Fruit fly (Drosophila melanogaster) whole organism, pupa: ENCODE results near the gene 5PtaseI.

ENCODE experiments used
- CG12605 ChIP-seq: fragments of 200-800 bp; sonication (Bioruptor generic); IDR thresholded peaks from 2 replicates; pipeline ENCODE4 v1.3.6; 2022; ENCODE audit warnings: missing biosample characterization, missing genetic modification characterization
- CG14655 ChIP-seq: fragments of 200-800 bp; sonication (Bioruptor generic); optimal IDR thresholded peaks from 3 replicates; lab custom pipeline; 2017; ENCODE audit warnings: mild to moderate bottlenecking, missing biosample characterization, missing genetic modification reagents, missing genetic modification characterization
- CG32121 ChIP-seq: fragments of 200-800 bp; sonication (Bioruptor generic); IDR thresholded peaks from 2 replicates; pipeline ENCODE4 v1.3.6; 2022; ENCODE audit warnings: missing biosample characterization, missing genetic modification characterization
- CG34367 ChIP-seq: fragments of 200-800 bp; sonication (Bioruptor generic); optimal IDR thresholded peaks from 2 replicates; lab custom pipeline; 2018; ENCODE audit warnings: missing biosample characterization, mild to moderate bottlenecking, missing genetic modification characterization
- CG9948 ChIP-seq: fragments of 200-800 bp; sonication (Bioruptor generic); optimal IDR thresholded peaks from 2 replicates; lab custom pipeline; 2018; ENCODE audit warnings: missing biosample characterization, mild to moderate bottlenecking, missing genetic modification characterization, moderate library complexity
- EcR ChIP-seq: fragments of 200-800 bp; sonication (Bioruptor generic); optimal IDR thresholded peaks from 3 replicates; lab custom pipeline; 2019; ENCODE audit warnings: missing biosample characterization, missing genetic modification characterization, mild to moderate bottlenecking, moderate library complexity, missing genetic modification reagents
- Pif1A ChIP-seq: fragments of 200-800 bp; sonication (Bioruptor generic); optimal IDR thresholded peaks from 3 replicates; lab custom pipeline; 2016; ENCODE audit warnings: missing biosample characterization, missing genetic modification characterization
- Pif1B ChIP-seq: fragments of 200-800 bp; sonication (Bioruptor generic); optimal IDR thresholded peaks from 3 replicates; lab custom pipeline; 2016; ENCODE audit warnings: missing biosample characterization, missing genetic modification characterization
- Snoo ChIP-seq: fragments of 200-800 bp; sonication (Bioruptor generic); optimal IDR thresholded peaks from 3 replicates; lab custom pipeline; 2017; ENCODE audit warnings: missing biosample characterization, mild to moderate bottlenecking, missing genetic modification characterization, inconsistent platforms

DNA sequence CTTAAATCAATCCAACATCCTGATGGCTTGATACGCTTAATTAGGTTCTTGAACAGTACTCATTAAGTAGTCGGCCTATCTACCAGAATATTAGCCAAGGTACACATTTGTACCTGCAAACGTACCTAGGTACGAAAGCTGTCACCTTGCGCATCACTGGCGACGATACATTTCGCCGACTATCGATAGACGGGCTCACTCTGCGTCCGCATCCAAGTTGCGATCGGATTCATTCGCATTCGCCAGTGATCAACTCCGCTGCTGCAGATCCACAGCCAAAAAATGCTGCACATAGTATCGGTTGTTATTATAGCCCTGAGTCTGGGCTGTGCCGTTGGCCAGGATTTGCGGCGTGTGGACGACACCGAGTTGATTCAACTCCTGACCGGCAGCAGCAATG is 2.6 kb upstream of the 5PtaseI start, which contains the start of gene CG11790:
- TF ChIP-seq Pif1B (GFP tag; lab: Kevin White, UChicago) = no peak
- TF ChIP-seq CG9948 = no peak
- TF ChIP-seq CG12605 (GFP tag; lab: Robert Waterston, UW) = no peak
- TF ChIP-seq Pif1A (GFP tag; lab: Kevin White, UChicago) = no peak
- no peak for TF ChIP-seq Snoo (tag; lab: Kevin White, UChicago)
- TF ChIP-seq EcR (GFP tag; lab: Kevin White, UChicago) = no peak
- TF ChIP-seq CG14655 (GFP tag; lab: Kevin White, UChicago) = no peak
- no peak for TF ChIP-seq CG34367 (tag; lab: Kevin White, UChicago)
- peak; percentile 15; the same call in 1 of the 2 replicates for TF ChIP-seq CG32121 (GFP tag; lab: Robert Waterston, UW)
